Fruit fly (Drosophila melanogaster): Measurements from ENCODE around the gene RpL22.

Gene RpL22

dm6 chrX:775184-775583, 10.3 kb upstream of the RpL22 start:
- TF ChIP-seq HLH106 (tag; optimal IDR thresholded peaks at IDR 0.05) = peak; percentile 77
- peak; percentile 54 for TF ChIP-seq dmrt93B (GFP tag; optimal IDR thresholded peaks at IDR 0.05)
- peak; percentile 12 for TF ChIP-seq Rel (GFP tag; optimal IDR thresholded peaks at IDR 0.05)
- TF ChIP-seq Rel (tag; optimal IDR thresholded peaks at IDR 0.05) = no peak
- no peak for TF ChIP-seq dsf (GFP tag; optimal IDR thresholded peaks at IDR 0.05; ENCODE audit: borderline replicate concordance)
- peak in 1 of 2 experiments; percentile 81 for TF ChIP-seq foxo (GFP tag; optimal IDR thresholded peaks at IDR 0.05)
- peak; percentile 83 for TF ChIP-seq Sp1 (GFP tag; optimal IDR thresholded peaks at IDR 0.05)
- TF ChIP-seq woc (GFP tag; optimal IDR thresholded peaks at IDR 0.05) = peak; percentile 86
- TF ChIP-seq psq (GFP tag; optimal IDR thresholded peaks at IDR 0.05) = peak; percentile 74
- TF ChIP-seq lola (GFP tag; optimal IDR thresholded peaks at IDR 0.05) = no peak
- TF ChIP-seq OdsH (GFP tag; optimal IDR thresholded peaks at IDR 0.05) = peak; percentile 79
- no peak for TF ChIP-seq CrebA (GFP tag; optimal IDR thresholded peaks at IDR 0.05; ENCODE audit: borderline replicate concordance)
- peak; percentile 50 for TF ChIP-seq brk (GFP tag; optimal IDR thresholded peaks at IDR 0.05)
- TF ChIP-seq h (GFP tag; optimal IDR thresholded peaks at IDR 0.05) = peak; percentile 87
- no peak for TF ChIP-seq Dif (GFP tag; optimal IDR thresholded peaks at IDR 0.05; ENCODE audit: partially characterized antibody)
- TF ChIP-seq pan (optimal IDR thresholded peaks at IDR 0.05) = no peak
- TF ChIP-seq N (GFP tag; optimal IDR thresholded peaks at IDR 0.05) = no peak
- no peak for TF ChIP-seq Hr83 (GFP tag; optimal IDR thresholded peaks at IDR 0.05; ENCODE audit: poor library complexity, severe bottlenecking)
- no peak for TF ChIP-seq Dfd (GFP tag; optimal IDR thresholded peaks at IDR 0.05)
- peak; percentile 40 for TF ChIP-seq Jra (GFP tag; optimal IDR thresholded peaks at IDR 0.05)
- no peak for TF ChIP-seq sv (GFP tag; optimal IDR thresholded peaks at IDR 0.05)
- no peak for TF ChIP-seq jim (GFP tag; optimal IDR thresholded peaks at IDR 0.05)
- TF ChIP-seq CG32264 (GFP tag; optimal IDR thresholded peaks at IDR 0.05) = peak; percentile 38
- peak; percentile 83 for TF ChIP-seq fru (GFP tag; optimal IDR thresholded peaks at IDR 0.05)
- TF ChIP-seq Abd-B (GFP tag; optimal IDR thresholded peaks at IDR 0.05) = no peak
- TF ChIP-seq GATAd (GFP tag; optimal IDR thresholded peaks at IDR 0.05) = no peak
- TF ChIP-seq Myc (optimal IDR thresholded peaks at IDR 0.05) = no peak
- TF ChIP-seq dl (GFP tag; optimal IDR thresholded peaks at IDR 0.05; ENCODE audit: insufficient read depth in 1 of 2, partially characterized antibody in 2 of 2) = no peak
- no peak for TF ChIP-seq Hr78 (GFP tag; optimal IDR thresholded peaks at IDR 0.05)
- TF ChIP-seq usp (GFP tag; optimal IDR thresholded peaks at IDR 0.05) = no peak
- TF ChIP-seq rgr (GFP tag; optimal IDR thresholded peaks at IDR 0.05) = peak; percentile 79
- TF ChIP-seq Mio (GFP tag; optimal IDR thresholded peaks at IDR 0.05) = no peak
- TF ChIP-seq br (GFP tag; optimal IDR thresholded peaks at IDR 0.05) = peak; percentile 70
- TF ChIP-seq Vsx2 (GFP tag; optimal IDR thresholded peaks at IDR 0.05; ENCODE audit: partially characterized antibody) = no peak
- TF ChIP-seq sage (GFP tag; optimal IDR thresholded peaks at IDR 0.05) = peak; percentile 62
- peak; percentile 26 for TF ChIP-seq CG9705 (GFP tag; optimal IDR thresholded peaks at IDR 0.05)
- TF ChIP-seq Hnf4 (GFP tag; optimal IDR thresholded peaks at IDR 0.05) = peak; percentile 59
- TF ChIP-seq tai (GFP tag; optimal IDR thresholded peaks at IDR 0.05) = peak; percentile 3
- TF ChIP-seq ey (GFP tag; optimal IDR thresholded peaks at IDR 0.05) = peak; percentile 74

dm6 chrX:774160-774700, 9.3 kb upstream of the RpL22 start:
- TF ChIP-seq dl (GFP tag; optimal IDR thresholded peaks at IDR 0.05; ENCODE audit: insufficient read depth in 1 of 2, partially characterized antibody in 2 of 2) (no peak), fru (GFP tag; optimal IDR thresholded peaks at IDR 0.05) (no peak), br (GFP tag; optimal IDR thresholded peaks at IDR 0.05) (no peak), CG9705 (GFP tag; optimal IDR thresholded peaks at IDR 0.05) (no peak), jim (GFP tag; optimal IDR thresholded peaks at IDR 0.05) (no peak), sv (GFP tag; optimal IDR thresholded peaks at IDR 0.05) (no peak), Hr78 (GFP tag; optimal IDR thresholded peaks at IDR 0.05) (no peak)

Data from whole organism, wandering third instar larva.